Fruit fly (Drosophila melanogaster) whole organism, pupa: ENCODE measurements around the gene pdm2.

Experiments
- CG15710 ChIP-seq: fragments of 200-800 bp; sonication (Bioruptor generic); optimal IDR thresholded peaks from 2 replicates; lab custom pipeline; 2018; ENCODE audit warnings: missing biosample characterization, mild to moderate bottlenecking, missing genetic modification characterization, moderate library complexity
- CG17806 ChIP-seq: fragments of 200-800 bp; sonication (Bioruptor generic); optimal IDR thresholded peaks from 2 replicates; lab custom pipeline; 2018; ENCODE audit warnings: missing biosample characterization, mild to moderate bottlenecking, missing genetic modification characterization, moderate library complexity
- CG34367 ChIP-seq: fragments of 200-800 bp; sonication (Bioruptor generic); optimal IDR thresholded peaks from 2 replicates; lab custom pipeline; 2018; ENCODE audit warnings: missing biosample characterization, mild to moderate bottlenecking, missing genetic modification characterization
- CG8159 ChIP-seq: fragments of 200-800 bp; sonication (Bioruptor generic); optimal IDR thresholded peaks from 3 replicates; lab custom pipeline; 2018; ENCODE audit warnings: missing biosample characterization, mild to moderate bottlenecking, missing genetic modification characterization, moderate library complexity
- EcR ChIP-seq: fragments of 200-800 bp; sonication (Bioruptor generic); optimal IDR thresholded peaks from 3 replicates; lab custom pipeline; 2019; ENCODE audit warnings: missing biosample characterization, missing genetic modification characterization, mild to moderate bottlenecking, moderate library complexity, missing genetic modification reagents
- Pif1B ChIP-seq: fragments of 200-800 bp; sonication (Bioruptor generic); optimal IDR thresholded peaks from 3 replicates; lab custom pipeline; 2016; ENCODE audit warnings: missing biosample characterization, missing genetic modification characterization

DNA sequence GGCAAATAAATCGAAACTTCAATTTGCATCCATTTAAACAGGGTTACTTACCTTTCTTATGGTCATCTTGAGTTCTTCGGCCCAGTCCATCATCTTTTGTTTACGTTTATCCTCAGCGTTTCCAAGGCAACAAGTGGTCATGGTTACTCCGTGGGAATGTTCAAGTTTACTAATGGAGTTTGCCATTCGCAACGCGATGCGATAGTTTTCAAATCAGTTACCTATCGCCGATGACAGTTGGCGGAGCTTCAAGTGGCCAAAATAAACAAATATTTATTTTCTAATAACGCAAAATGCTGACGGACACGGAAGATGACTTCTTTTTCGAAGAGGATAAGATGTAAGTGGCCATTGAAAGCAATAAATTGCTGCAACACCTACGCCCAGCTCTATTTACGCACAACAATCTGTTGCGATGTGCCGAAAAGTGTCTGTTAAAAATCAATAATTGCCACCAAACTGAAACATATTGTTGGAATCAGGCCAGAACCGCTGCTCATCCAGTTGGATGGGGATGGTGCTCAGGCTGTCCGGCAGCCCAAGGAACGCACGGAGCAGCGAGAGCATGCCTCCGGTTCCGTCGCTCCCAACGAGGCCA is 38.0 kb downstream of the pdm2 start, which contains the start of the genes IFT43 and PICK1:
- TF ChIP-seq CG15710 (tag; lab: Kevin White, UChicago) (no peak), CG34367 (tag; lab: Kevin White, UChicago) (no peak), CG8159 (tag; lab: Kevin White, UChicago) (no peak), EcR (GFP tag; lab: Kevin White, UChicago) (no peak), Pif1B (GFP tag; lab: Kevin White, UChicago) (no peak), CG17806 (tag; lab: Kevin White, UChicago) (no peak)
